Worm (Caenorhabditis elegans) whole organism, mixed stage, embryonic: ENCODE results near the gene nlp-17.

ENCODE experiments used
- M03D4.4 ChIP-seq: sonication (generic microtip); optimal IDR thresholded peaks from 2 replicates; lab custom pipeline; 2017; ENCODE audit warnings: mild to moderate bottlenecking, missing genetic modification characterization, missing compliant biosample characterization
- bed-3 ChIP-seq: fragments of 200-800 bp; sonication (Bioruptor generic); optimal IDR thresholded peaks from 3 replicates; lab custom pipeline; 2018; ENCODE audit warnings: mild to moderate bottlenecking, missing genetic modification characterization, moderate library complexity, missing compliant biosample characterization
- blmp-1 ChIP-seq: fragments of 150-350 bp; optimal IDR thresholded peaks from 2 replicates; lab custom pipeline; 2014; ENCODE audit warnings: missing biosample characterization, missing genetic modification characterization
- ceh-39 ChIP-seq: fragments of 150-350 bp; optimal IDR thresholded peaks from 2 replicates; lab custom pipeline; 2014; ENCODE audit warnings: missing biosample characterization, missing genetic modification characterization
- ceh-43 ChIP-seq: fragments of 200-800 bp; sonication (Bioruptor generic); optimal IDR thresholded peaks from 2 replicates; lab custom pipeline; 2018; ENCODE audit warnings: mild to moderate bottlenecking, missing genetic modification characterization, moderate library complexity, missing compliant biosample characterization
- ceh-83 ChIP-seq: fragments of 200-800 bp; sonication (Bioruptor generic); optimal IDR thresholded peaks from 2 replicates; lab custom pipeline; 2018; ENCODE audit warnings: mild to moderate bottlenecking, missing genetic modification characterization, missing compliant biosample characterization
- ces-1 ChIP-seq: fragments of 150-350 bp; optimal IDR thresholded peaks from 2 replicates; lab custom pipeline; 2014; ENCODE audit warnings: missing biosample characterization, missing genetic modification reagents, missing genetic modification characterization
- drap-1 ChIP-seq: fragments of 200-800 bp; sonication (Bioruptor generic); optimal IDR thresholded peaks from 3 replicates; lab custom pipeline; 2018; ENCODE audit warnings: mild to moderate bottlenecking, missing genetic modification characterization, missing compliant biosample characterization
- elt-1 ChIP-seq: sonication (generic microtip); optimal IDR thresholded peaks from 2 replicates; lab custom pipeline; 2017; ENCODE audit warnings: missing genetic modification characterization, mild to moderate bottlenecking, missing compliant biosample characterization, antibody characterized with exemption, moderate library complexity, borderline replicate concordance; ENCODE audit not compliant: insufficient read depth
- ham-2 ChIP-seq: fragments of 200-800 bp; sonication (Bioruptor generic); optimal IDR thresholded peaks from 2 replicates; lab custom pipeline; 2018; ENCODE audit warnings: mild to moderate bottlenecking, missing genetic modification characterization, missing compliant biosample characterization
- hlh-1 ChIP-seq: fragments of 150-350 bp; optimal IDR thresholded peaks from 2 replicates; lab custom pipeline; 2014; ENCODE audit warnings: missing biosample characterization, missing genetic modification reagents, missing genetic modification characterization
- lin-13 ChIP-seq: fragments of 150-350 bp; optimal IDR thresholded peaks from 2 replicates; lab custom pipeline; 2014; ENCODE audit warnings: missing biosample characterization, missing genetic modification characterization
- mep-1 ChIP-seq: fragments of 150-350 bp; optimal IDR thresholded peaks from 2 replicates; lab custom pipeline; 2017; ENCODE audit warnings: missing biosample characterization, missing genetic modification reagents, missing genetic modification characterization, inconsistent platforms
- nhr-12 ChIP-seq: fragments of 150-350 bp; optimal IDR thresholded peaks from 2 replicates; lab custom pipeline; 2014; ENCODE audit warnings: missing biosample characterization, missing genetic modification characterization
- nhr-2 ChIP-seq: fragments of 150-350 bp; optimal IDR thresholded peaks from 2 replicates; lab custom pipeline; 2014; ENCODE audit warnings: missing biosample characterization, missing genetic modification characterization
- nhr-237 ChIP-seq: fragments of 150-350 bp; optimal IDR thresholded peaks from 2 replicates; lab custom pipeline; 2014; ENCODE audit warnings: missing biosample characterization, missing genetic modification characterization
- nhr-28 ChIP-seq: fragments of 150-350 bp; optimal IDR thresholded peaks from 2 replicates; lab custom pipeline; 2014; ENCODE audit warnings: missing biosample characterization, missing genetic modification characterization
- nhr-76 ChIP-seq: sonication (generic microtip); optimal IDR thresholded peaks from 2 replicates; lab custom pipeline; 2017; ENCODE audit warnings: missing biosample characterization, missing genetic modification characterization
- pha-4 ChIP-seq: fragments of 150-350 bp; optimal IDR thresholded peaks from 2 replicates; lab custom pipeline; 2018; ENCODE audit warnings: missing biosample characterization, missing genetic modification reagents, missing genetic modification characterization
- sem-2 ChIP-seq: fragments of 200-800 bp; sonication (Bioruptor generic); optimal IDR thresholded peaks from 2 replicates; lab custom pipeline; 2018; ENCODE audit warnings: mild to moderate bottlenecking, missing genetic modification characterization, missing compliant biosample characterization
- snpc-4 ChIP-seq: fragments of 150-350 bp; optimal IDR thresholded peaks from 2 replicates; lab custom pipeline; 2014; ENCODE audit warnings: missing biosample characterization, missing genetic modification characterization
- sptf-1 ChIP-seq: sonication (generic microtip); optimal IDR thresholded peaks from 2 replicates; lab custom pipeline; 2017; ENCODE audit warnings: mild to moderate bottlenecking, missing genetic modification characterization, moderate library complexity, missing compliant biosample characterization
- tbx-8 ChIP-seq: fragments of 200-800 bp; sonication (Bioruptor generic); optimal IDR thresholded peaks from 2 replicates; lab custom pipeline; 2018; ENCODE audit warnings: mild to moderate bottlenecking, missing genetic modification characterization, moderate library complexity, missing compliant biosample characterization
- unc-120 ChIP-seq: sonication (generic microtip); optimal IDR thresholded peaks from 2 replicates; lab custom pipeline; 2017; ENCODE audit warnings: missing genetic modification characterization, missing compliant biosample characterization; ENCODE audit not compliant: poor library complexity, severe bottlenecking
- unc-39 ChIP-seq: fragments of 150-350 bp; optimal IDR thresholded peaks from 2 replicates; lab custom pipeline; 2014; ENCODE audit warnings: missing biosample characterization, missing genetic modification characterization
- unc-62 ChIP-seq: fragments of 150-350 bp; optimal IDR thresholded peaks from 2 replicates; lab custom pipeline; 2014; ENCODE audit warnings: missing biosample characterization, missing genetic modification reagents, missing genetic modification characterization
- zip-8 ChIP-seq: fragments of 150-350 bp; optimal IDR thresholded peaks from 2 replicates; lab custom pipeline; 2014; ENCODE audit warnings: missing biosample characterization, missing genetic modification characterization
- ztf-11 ChIP-seq: fragments of 150-350 bp; optimal IDR thresholded peaks from 2 replicates; lab custom pipeline; 2014; ENCODE audit warnings: missing biosample characterization, missing genetic modification characterization

The nlp-17 gene

DNA sequence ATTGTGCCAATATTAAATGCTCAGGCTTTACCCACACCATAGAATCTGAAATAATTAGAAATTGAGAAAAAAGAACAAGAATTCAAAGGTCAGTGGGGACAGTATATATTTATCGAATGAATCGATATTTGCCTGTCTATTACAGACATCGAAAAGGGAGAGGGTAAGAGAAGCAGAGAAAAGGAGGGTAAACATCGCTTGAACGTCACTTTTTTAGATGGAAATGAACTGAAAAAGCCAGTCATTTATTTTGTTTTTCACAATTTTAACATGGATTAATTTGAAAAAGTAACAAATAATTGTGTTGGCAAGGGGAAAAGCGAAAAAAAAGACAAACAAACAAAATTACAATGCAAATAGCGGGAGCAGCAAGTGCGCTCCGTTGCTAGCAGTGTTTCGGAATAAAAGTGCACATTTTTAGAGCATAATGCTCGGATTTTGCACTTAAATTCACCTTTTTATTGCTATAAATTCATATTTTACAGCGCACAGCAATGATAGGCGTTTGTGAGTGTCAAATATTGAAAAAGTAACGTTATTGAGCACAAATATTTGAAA lies 2.7 kb downstream of the nlp-17 start, which contains the start of gene tbc-9:
Gene tbc-9 (minus strand): TSS at position 51 of the 558 bp plus-strand sequence.
- no peak for TF ChIP-seq snpc-4 (tag; lab: Kevin White, UChicago)
- TF ChIP-seq blmp-1 (tag; lab: Kevin White, UChicago): no peak
- TF ChIP-seq nhr-76 (tag; lab: Kevin White, UChicago): no peak
- TF ChIP-seq ces-1 (GFP tag; lab: Kevin White, UChicago): no peak
- TF ChIP-seq unc-39 (tag; lab: Kevin White, UChicago): no peak
- no peak for TF ChIP-seq nhr-28 (tag; lab: Kevin White, UChicago)
- TF ChIP-seq nhr-12 (tag; lab: Kevin White, UChicago): no peak
- no peak for TF ChIP-seq sem-2 (GFP tag; lab: Kevin White, UChicago)
- no peak for TF ChIP-seq zip-8 (tag; lab: Kevin White, UChicago)
- TF ChIP-seq ceh-83: no peak
- TF ChIP-seq unc-120 (tag; lab: Kevin White, UChicago): no peak
- TF ChIP-seq sptf-1 (tag; lab: Kevin White, UChicago): no peak

DNA sequence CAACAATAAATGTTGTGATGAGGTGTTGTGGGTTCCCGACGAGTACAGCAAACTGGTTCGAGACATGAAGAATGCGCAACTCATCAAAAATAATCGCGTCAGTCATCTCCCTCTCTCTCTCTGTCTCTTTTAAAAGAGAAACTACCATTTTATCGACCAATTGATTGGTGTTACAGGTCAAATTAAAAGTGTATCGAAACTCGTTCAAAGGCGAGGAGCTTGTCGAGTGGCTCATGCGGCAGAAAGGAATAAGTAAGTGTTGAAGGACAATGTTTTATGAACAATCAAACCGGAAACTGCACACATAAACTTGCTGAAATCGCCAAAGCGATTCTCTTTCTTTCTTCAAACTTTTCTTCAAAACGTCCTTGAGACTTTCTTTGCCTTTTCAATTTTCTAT lies 11.8 kb downstream of the nlp-17 start:
- no peak for TF ChIP-seq sptf-1 (tag; lab: Kevin White, UChicago)
- TF ChIP-seq nhr-237 (tag; lab: Kevin White, UChicago): no peak
- TF ChIP-seq nhr-28 (tag; lab: Kevin White, UChicago): no peak
- TF ChIP-seq nhr-76 (tag; lab: Kevin White, UChicago): no peak
- TF ChIP-seq ceh-43 (GFP tag; lab: Kevin White, UChicago): no peak
- TF ChIP-seq drap-1 (GFP tag; lab: Kevin White, UChicago): no peak
- TF ChIP-seq tbx-8: no peak
- no peak for TF ChIP-seq ham-2 (GFP tag; lab: Kevin White, UChicago)
- TF ChIP-seq pha-4: no peak
- TF ChIP-seq bed-3 (GFP tag; lab: Kevin White, UChicago): no peak
- TF ChIP-seq M03D4.4 (tag; lab: Kevin White, UChicago): no peak
- no peak for TF ChIP-seq unc-62 (GFP tag; lab: Kevin White, UChicago)
- no peak for TF ChIP-seq mep-1 (tag; lab: Kevin White, UChicago)

DNA sequence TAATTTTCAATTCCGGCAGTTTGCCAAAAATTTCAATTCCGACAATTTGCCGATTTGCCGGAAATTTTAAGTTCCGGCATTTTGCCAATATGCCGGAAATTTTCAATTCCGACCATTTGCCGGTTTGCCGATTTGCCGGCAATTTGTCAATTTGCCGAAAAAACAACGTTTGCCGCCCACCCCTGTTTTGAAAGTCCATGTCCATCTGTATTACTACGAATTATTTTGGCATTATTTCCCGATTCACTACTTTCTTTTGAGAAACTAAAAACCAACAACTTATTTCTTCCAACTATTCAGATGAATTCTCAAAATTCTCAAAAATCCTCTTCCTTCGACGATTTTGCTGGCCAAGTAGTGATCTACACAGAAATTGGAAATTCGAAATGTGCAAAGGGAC lies 13.3 kb downstream of the nlp-17 start, which contains the start of gene Y45F10A.7:
Gene Y45F10A.7 (plus strand): TSS at position 301 of the 400 bp plus-strand sequence.
- no peak for TF ChIP-seq sptf-1 (tag; lab: Kevin White, UChicago)
- no peak for TF ChIP-seq lin-13 (tag; lab: Kevin White, UChicago)
- TF ChIP-seq snpc-4 (tag; lab: Kevin White, UChicago): no peak
- TF ChIP-seq hlh-1 (tag; lab: Kevin White, UChicago): no peak
- TF ChIP-seq elt-1: no peak
- TF ChIP-seq ceh-83: no peak
- TF ChIP-seq tbx-8: no peak

DNA sequence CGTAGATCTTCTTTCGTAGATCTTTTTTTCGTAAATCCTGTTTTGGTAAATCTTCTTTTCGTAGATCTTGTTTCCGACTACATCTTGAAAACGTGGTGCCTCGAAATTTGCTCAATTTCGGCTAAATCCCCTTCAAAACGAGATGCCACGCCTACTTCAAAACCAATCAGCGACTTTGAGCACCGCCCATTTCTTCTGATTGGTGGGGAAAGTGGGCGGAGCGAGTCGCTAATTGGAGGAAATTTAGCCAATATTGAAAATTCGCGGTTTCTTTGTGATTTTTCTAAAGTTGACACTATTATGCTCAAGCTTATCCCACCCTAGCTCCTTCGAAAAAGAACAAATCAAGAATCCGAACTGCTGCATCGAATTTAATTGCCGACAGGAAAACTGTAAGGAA lies 18.0 kb downstream of the nlp-17 start:
- TF ChIP-seq hlh-1 (tag; lab: Kevin White, UChicago) (no peak), ham-2 (GFP tag; lab: Kevin White, UChicago) (no peak), nhr-76 (tag; lab: Kevin White, UChicago) (no peak), unc-120 (tag; lab: Kevin White, UChicago) (no peak), ceh-39 (tag; lab: Kevin White, UChicago) (no peak), nhr-2 (no peak), pha-4 (no peak), ztf-11 (no peak), lin-13 (tag; lab: Kevin White, UChicago) (no peak), nhr-28 (tag; lab: Kevin White, UChicago) (no peak), blmp-1 (tag; lab: Kevin White, UChicago) (no peak), snpc-4 (tag; lab: Kevin White, UChicago) (no peak), nhr-237 (tag; lab: Kevin White, UChicago) (no peak), ces-1 (GFP tag; lab: Kevin White, UChicago) (no peak), sptf-1 (tag; lab: Kevin White, UChicago) (no peak)
- TF ChIP-seq, all 35 proteins: peak for 0

DNA sequence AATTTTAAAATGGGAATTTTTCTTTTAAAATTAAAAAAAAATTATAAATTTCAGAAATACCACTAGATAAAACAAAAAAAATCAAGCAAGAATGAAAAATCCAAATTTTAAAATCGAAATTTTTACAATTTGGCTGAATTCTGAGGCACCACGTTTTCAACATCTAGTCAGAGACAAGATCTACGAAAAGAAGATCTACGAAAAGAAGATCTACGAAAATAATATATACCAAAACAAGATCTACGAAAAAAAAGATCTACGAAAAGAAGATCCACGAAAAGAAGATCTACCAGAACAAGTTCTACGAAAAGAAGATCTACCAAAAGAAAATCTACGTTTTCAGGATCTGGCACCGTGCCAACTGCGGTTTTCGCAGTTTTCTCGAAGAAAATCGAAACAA lies 18.5 kb downstream of the nlp-17 start:
- TF ChIP-seq M03D4.4 (tag; lab: Kevin White, UChicago) (no peak), nhr-76 (tag; lab: Kevin White, UChicago) (no peak), pha-4 (no peak), ceh-43 (GFP tag; lab: Kevin White, UChicago) (no peak), ztf-11 (no peak)
